Worm (Caenorhabditis elegans) whole organism, L3 larva: ENCODE measurements around the gene F47E1.20.

Source experiments
- R02D3.7 ChIP-seq: fragments of 150-350 bp; optimal IDR thresholded peaks from 2 replicates; lab custom pipeline; 2014; ENCODE audit warnings: missing biosample characterization, missing genetic modification characterization
- aly-2 ChIP-seq: fragments of 150-350 bp; optimal IDR thresholded peaks from 2 replicates; lab custom pipeline; 2014; ENCODE audit warnings: missing biosample characterization, missing genetic modification characterization
- ama-1 ChIP-seq: fragments of 150-350 bp; optimal IDR thresholded peaks from 2 replicates; lab custom pipeline; 2018
- ceh-16 ChIP-seq: sonication (generic microtip); optimal IDR thresholded peaks from 2 replicates; lab custom pipeline; 2017; ENCODE audit warnings: missing biosample characterization, missing genetic modification characterization
- ceh-28 ChIP-seq: fragments of 150-350 bp; optimal IDR thresholded peaks from 2 replicates; lab custom pipeline; 2014; ENCODE audit warnings: missing biosample characterization, missing genetic modification reagents, missing genetic modification characterization
- ceh-82 ChIP-seq: fragments of 150-350 bp; optimal IDR thresholded peaks from 2 replicates; lab custom pipeline; 2014; ENCODE audit warnings: missing biosample characterization, missing genetic modification characterization
- daf-12 ChIP-seq: fragments of 150-350 bp; optimal IDR thresholded peaks from 2 replicates; lab custom pipeline; 2014; ENCODE audit warnings: missing biosample characterization, missing genetic modification reagents, missing genetic modification characterization
- egl-27 ChIP-seq: sonication (generic microtip); optimal IDR thresholded peaks from 4 replicates; lab custom pipeline; 2017; ENCODE audit warnings: missing biosample characterization, missing genetic modification reagents, missing genetic modification characterization
- egl-5 ChIP-seq: fragments of 150-350 bp; optimal IDR thresholded peaks from 2 replicates; lab custom pipeline; 2017; ENCODE audit warnings: missing biosample characterization, missing genetic modification reagents, missing genetic modification characterization, inconsistent platforms
- elt-1 ChIP-seq: fragments of 150-350 bp; optimal IDR thresholded peaks from 2 replicates; lab custom pipeline; 2014; ENCODE audit warnings: missing biosample characterization, missing genetic modification characterization
- elt-2 ChIP-seq: sonication (generic microtip); optimal IDR thresholded peaks from 2 replicates; lab custom pipeline; 2016; ENCODE audit warnings: missing genetic modification reagents, mild to moderate bottlenecking, missing genetic modification characterization, missing compliant biosample characterization
- elt-3 ChIP-seq, 3 experiments: fragments of 150-350 bp in 1 of 3; sonication (generic microtip) in 2 of 3; optimal IDR thresholded peaks; 2 replicates in 2 of 3; 4 replicates in 1 of 3; lab custom pipeline; 2014 to 2017; ENCODE audit warnings: missing biosample characterization in 3 of 3, missing genetic modification characterization in 3 of 3
- eor-1 ChIP-seq, 2 experiments: fragments of 150-350 bp; optimal IDR thresholded peaks; 2 replicates each; lab custom pipeline; 2014 to 2018; ENCODE audit warnings: missing biosample characterization in 2 of 2, missing genetic modification characterization in 2 of 2
- fkh-2 ChIP-seq: fragments of 150-350 bp; optimal IDR thresholded peaks from 2 replicates; lab custom pipeline; 2014; ENCODE audit warnings: missing biosample characterization, missing genetic modification reagents, missing genetic modification characterization
- fos-1 ChIP-seq: fragments of 150-350 bp; optimal IDR thresholded peaks from 2 replicates; lab custom pipeline; 2014; ENCODE audit warnings: missing biosample characterization, missing genetic modification characterization
- hmg-11 ChIP-seq: sonication (generic microtip); optimal IDR thresholded peaks from 2 replicates; lab custom pipeline; 2016; ENCODE audit warnings: missing genetic modification characterization, missing compliant biosample characterization
- jun-1 ChIP-seq: fragments of 150-350 bp; optimal IDR thresholded peaks from 2 replicates; lab custom pipeline; 2014; ENCODE audit warnings: missing biosample characterization, missing genetic modification reagents, missing genetic modification characterization
- lin-15B ChIP-seq: fragments of 150-350 bp; optimal IDR thresholded peaks from 2 replicates; lab custom pipeline; 2014; ENCODE audit warnings: missing biosample characterization, missing genetic modification characterization
- lin-39 ChIP-seq: fragments of 150-350 bp; optimal IDR thresholded peaks from 2 replicates; lab custom pipeline; 2018; ENCODE audit warnings: missing biosample characterization, missing genetic modification reagents, missing genetic modification characterization
- lsy-12 ChIP-seq: sonication (generic microtip); optimal IDR thresholded peaks from 2 replicates; lab custom pipeline; 2016; ENCODE audit warnings: mild to moderate bottlenecking, missing genetic modification characterization, missing compliant biosample characterization
- mdl-1 ChIP-seq: fragments of 150-350 bp; optimal IDR thresholded peaks from 2 replicates; lab custom pipeline; 2014; ENCODE audit warnings: missing biosample characterization, missing genetic modification characterization
- mml-1 ChIP-seq: fragments of 150-350 bp; sonication (generic microtip); optimal IDR thresholded peaks from 3 replicates; lab custom pipeline; 2014; ENCODE audit warnings: missing biosample characterization, missing genetic modification characterization
- nfya-1 ChIP-seq: sonication (generic microtip); optimal IDR thresholded peaks from 2 replicates; lab custom pipeline; 2017; ENCODE audit warnings: missing genetic modification characterization, mild to moderate bottlenecking, missing compliant biosample characterization, antibody characterized with exemption, moderate library complexity; ENCODE audit not compliant: insufficient read depth
- nhr-11 ChIP-seq: fragments of 150-350 bp; optimal IDR thresholded peaks from 2 replicates; lab custom pipeline; 2014; ENCODE audit warnings: missing biosample characterization, missing genetic modification characterization
- nhr-12 ChIP-seq: fragments of 150-350 bp; optimal IDR thresholded peaks from 2 replicates; lab custom pipeline; 2014; ENCODE audit warnings: missing biosample characterization, missing genetic modification characterization
- nhr-23 ChIP-seq: fragments of 150-350 bp; optimal IDR thresholded peaks from 2 replicates; lab custom pipeline; 2014; ENCODE audit warnings: missing biosample characterization, missing genetic modification reagents, missing genetic modification characterization
- nhr-237 ChIP-seq: fragments of 150-350 bp; optimal IDR thresholded peaks from 2 replicates; lab custom pipeline; 2014; ENCODE audit warnings: missing biosample characterization, missing genetic modification characterization
- nhr-25 ChIP-seq: sonication (generic microtip); optimal IDR thresholded peaks from 2 replicates; lab custom pipeline; 2017; ENCODE audit warnings: missing biosample characterization, missing genetic modification characterization
- nhr-28 ChIP-seq: fragments of 150-350 bp; optimal IDR thresholded peaks from 2 replicates; lab custom pipeline; 2014; ENCODE audit warnings: missing biosample characterization, missing genetic modification characterization
- nhr-43 ChIP-seq: sonication (generic microtip); optimal IDR thresholded peaks from 2 replicates; lab custom pipeline; 2016; ENCODE audit warnings: mild to moderate bottlenecking, missing genetic modification characterization, missing compliant biosample characterization; ENCODE audit not compliant: poor library complexity, severe bottlenecking
- nhr-77 ChIP-seq: fragments of 150-350 bp; optimal IDR thresholded peaks from 2 replicates; lab custom pipeline; 2014; ENCODE audit warnings: missing biosample characterization, missing genetic modification characterization
- pha-4 ChIP-seq: fragments of 150-350 bp; optimal IDR thresholded peaks from 2 replicates; lab custom pipeline; 2014; ENCODE audit warnings: missing biosample characterization, missing genetic modification reagents, missing genetic modification characterization
- pqm-1 ChIP-seq: fragments of 150-350 bp; optimal IDR thresholded peaks from 2 replicates; lab custom pipeline; 2017; ENCODE audit warnings: missing biosample characterization, missing genetic modification characterization, inconsistent platforms
- sea-2 ChIP-seq: fragments of 150-350 bp; sonication (generic microtip); optimal IDR thresholded peaks from 4 replicates; lab custom pipeline; 2014; ENCODE audit warnings: missing biosample characterization, missing genetic modification reagents, missing genetic modification characterization
- skn-1 ChIP-seq: fragments of 150-350 bp; optimal IDR thresholded peaks from 2 replicates; lab custom pipeline; 2014; ENCODE audit warnings: missing biosample characterization, missing genetic modification characterization
- snpc-4 ChIP-seq: fragments of 150-350 bp; optimal IDR thresholded peaks from 2 replicates; lab custom pipeline; 2014; ENCODE audit warnings: missing biosample characterization, missing genetic modification characterization
- tbx-2 ChIP-seq: sonication (generic microtip); optimal IDR thresholded peaks from 2 replicates; lab custom pipeline; 2016; ENCODE audit warnings: mild to moderate bottlenecking, missing genetic modification characterization, missing compliant biosample characterization
- unc-62 ChIP-seq: fragments of 150-350 bp; sonication (generic microtip); optimal IDR thresholded peaks from 4 replicates; lab custom pipeline; 2014; ENCODE audit warnings: missing biosample characterization, missing genetic modification reagents, missing genetic modification characterization
- zag-1 ChIP-seq: fragments of 150-350 bp; optimal IDR thresholded peaks from 2 replicates; lab custom pipeline; 2014; ENCODE audit warnings: missing biosample characterization, missing genetic modification characterization
- ztf-11 ChIP-seq: fragments of 150-350 bp; optimal IDR thresholded peaks from 2 replicates; lab custom pipeline; 2014; ENCODE audit warnings: missing biosample characterization, missing genetic modification characterization
- ztf-4 ChIP-seq: fragments of 150-350 bp; optimal IDR thresholded peaks from 2 replicates; lab custom pipeline; 2014; ENCODE audit warnings: missing biosample characterization, missing genetic modification characterization

F47E1.20 gene

DNA sequence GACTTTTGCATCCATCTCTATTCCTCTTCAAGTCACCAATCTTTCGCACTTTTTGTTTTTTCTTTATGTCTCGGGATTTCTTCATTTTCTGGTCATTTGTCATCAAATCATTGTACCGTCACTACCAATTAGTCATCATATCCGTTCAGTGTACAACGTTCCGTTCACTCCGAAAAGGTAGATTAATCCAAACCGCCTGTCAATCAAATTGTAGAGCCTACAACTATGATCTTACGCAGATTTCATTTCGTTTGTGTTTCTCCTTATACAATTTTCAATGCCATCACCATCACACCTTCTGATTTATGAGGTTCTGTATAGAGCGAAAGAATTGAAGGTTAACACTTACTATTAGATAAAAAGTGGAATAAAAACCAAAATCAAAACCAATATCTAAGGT, 37.1 kb downstream of the F47E1.20 start:
- TF ChIP-seq ztf-11 (tag; lab: Kevin White, UChicago) (no peak), egl-5 (no peak), lin-15B (tag; lab: Kevin White, UChicago) (no peak), egl-27 (no peak), fos-1 (no peak), elt-1 (tag; lab: Kevin White, UChicago) (peak; percentile 27), nhr-43 (tag; lab: Kevin White, UChicago) (no peak), unc-62 (GFP tag; lab: Kevin White, UChicago) (peak; percentile 32), ceh-16 (tag; lab: Kevin White, UChicago) (no peak), aly-2 (tag; lab: Kevin White, UChicago) (no peak), nhr-23 (tag; lab: Kevin White, UChicago) (peak; percentile 7), skn-1 (tag; lab: Kevin White, UChicago) (no peak), nhr-25 (tag; lab: Kevin White, UChicago) (peak; percentile 82)

DNA sequence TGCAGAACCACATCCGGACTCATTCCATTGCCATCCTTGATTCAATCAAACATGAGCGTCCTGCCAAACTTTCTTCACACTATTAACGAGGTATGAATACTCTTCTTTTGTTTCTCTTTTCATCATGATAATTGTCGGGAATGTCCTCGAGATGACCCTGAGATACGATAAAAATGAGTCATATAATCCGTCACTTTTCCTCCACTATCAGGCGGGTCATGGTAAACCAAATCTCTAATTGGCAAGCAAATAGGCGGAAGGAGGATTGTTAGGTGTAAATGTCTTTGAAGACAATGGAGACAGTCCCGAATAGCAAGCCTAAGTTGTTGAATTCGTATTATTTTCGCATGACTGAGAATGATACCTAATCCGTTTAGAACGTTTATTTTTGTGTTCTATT, 39.9 kb downstream of the F47E1.20 start:
- TF ChIP-seq nhr-12 (tag; lab: Kevin White, UChicago) = no peak
- no peak for TF ChIP-seq nhr-237 (tag; lab: Kevin White, UChicago)
- no peak for TF ChIP-seq lin-39 (tag; lab: Kevin White, UChicago)
- no peak for TF ChIP-seq sea-2 (GFP tag; lab: Kevin White, UChicago)
- TF ChIP-seq mml-1 = no peak
- no peak for TF ChIP-seq fkh-2 (tag; lab: Kevin White, UChicago)
- no peak for TF ChIP-seq nfya-1
- TF ChIP-seq pqm-1 = no peak
- no peak for TF ChIP-seq nhr-23 (tag; lab: Kevin White, UChicago)
- TF ChIP-seq ceh-16 (tag; lab: Kevin White, UChicago) = no peak
- no peak for TF ChIP-seq ceh-28 (tag; lab: Kevin White, UChicago)

DNA sequence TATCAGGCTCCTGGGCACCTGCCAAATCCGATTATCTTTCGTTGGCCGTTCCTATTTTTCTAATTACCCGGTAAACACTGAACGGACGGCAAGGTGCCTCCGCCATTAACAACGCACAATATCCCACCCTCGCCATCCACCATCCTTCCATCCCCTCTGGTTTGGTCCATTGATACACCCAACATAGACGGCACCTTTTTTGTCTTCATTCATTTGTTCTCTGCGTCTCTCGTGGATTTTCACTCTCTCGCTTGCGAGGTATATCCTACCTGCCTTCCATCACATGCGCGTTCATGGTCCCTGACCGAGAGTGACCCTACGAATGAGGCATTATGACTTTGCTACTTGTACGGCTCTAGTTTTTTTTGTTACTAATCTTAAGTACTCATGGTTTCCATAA, 40.8 kb downstream of the F47E1.20 start:
- no peak for TF ChIP-seq pqm-1
- TF ChIP-seq ceh-16 (tag; lab: Kevin White, UChicago) = no peak
- TF ChIP-seq sea-2 (GFP tag; lab: Kevin White, UChicago) = no peak
- no peak for TF ChIP-seq aly-2 (tag; lab: Kevin White, UChicago)
- no peak for TF ChIP-seq lin-15B (tag; lab: Kevin White, UChicago)
- no peak for TF ChIP-seq ceh-28 (tag; lab: Kevin White, UChicago)
- TF ChIP-seq fos-1 = no peak
- no peak for TF ChIP-seq nhr-237 (tag; lab: Kevin White, UChicago)
- no peak for TF ChIP-seq nfya-1
- TF ChIP-seq eor-1 (tag; optimal IDR thresholded peaks at IDR 0.05; lab: Kevin White, UChicago) = no peak
- no peak for TF ChIP-seq ztf-4 (tag; lab: Kevin White, UChicago)
- no peak for TF ChIP-seq mml-1
- TF ChIP-seq fkh-2 (tag; lab: Kevin White, UChicago) = no peak
- no peak for TF ChIP-seq lsy-12 (tag; lab: Kevin White, UChicago)
- TF ChIP-seq daf-12 (tag; lab: Kevin White, UChicago) = no peak
- no peak for TF ChIP-seq nhr-43 (tag; lab: Kevin White, UChicago)
- TF ChIP-seq nhr-28 (tag; lab: Kevin White, UChicago) = no peak
- TF ChIP-seq mdl-1 (tag; lab: Kevin White, UChicago) = no peak
- TF ChIP-seq egl-27 = no peak
- no peak for TF ChIP-seq nhr-77 (tag; lab: Kevin White, UChicago)

DNA sequence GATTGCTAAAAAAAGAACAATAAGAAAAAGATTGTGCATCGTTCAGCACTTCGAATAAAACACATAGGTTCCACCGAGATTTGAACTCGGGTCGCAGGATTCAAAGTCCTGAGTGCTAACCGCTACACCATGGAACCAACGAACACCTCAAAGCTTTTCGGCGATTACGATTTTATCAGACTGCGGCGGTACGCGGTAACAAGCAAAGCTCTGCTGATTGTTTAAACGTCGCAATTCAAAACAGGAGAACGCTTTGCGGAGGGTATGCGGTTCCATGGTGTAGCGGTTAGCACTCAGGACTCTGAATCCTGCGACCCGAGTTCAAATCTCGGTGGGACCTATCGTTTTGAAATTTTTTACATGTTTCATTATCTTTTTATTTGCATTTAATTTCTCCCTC, 41.8 kb downstream of the F47E1.20 start:
- TF ChIP-seq nfya-1 = peak; percentile 8
- TF ChIP-seq elt-2 (tag; lab: Kevin White, UChicago) = peak; percentile 26
- peak; percentile 35 for TF ChIP-seq nhr-43 (tag; lab: Kevin White, UChicago)
- TF ChIP-seq pha-4 (tag; lab: Kevin White, UChicago) = peak; percentile 5

DNA sequence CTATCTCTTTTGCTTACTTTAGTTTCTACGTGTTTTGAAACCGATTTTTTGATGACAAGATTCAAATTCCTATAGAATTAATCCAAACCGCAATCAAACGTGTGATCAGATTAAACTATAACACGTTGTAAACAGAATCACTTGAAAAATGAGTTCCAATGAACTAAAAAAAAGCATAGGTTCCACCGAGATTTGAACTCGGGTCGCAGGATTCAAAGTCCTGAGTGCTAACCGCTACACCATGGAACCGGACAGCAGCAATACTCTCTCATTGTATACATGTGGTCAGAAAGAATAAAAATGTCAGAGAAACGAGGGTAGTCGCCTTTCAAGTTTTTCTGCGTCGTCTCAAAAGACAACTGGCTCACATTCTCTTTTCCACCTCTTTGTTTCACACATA, 42.6 kb downstream of the F47E1.20 start:
- TF ChIP-seq nhr-11 (tag; lab: Kevin White, UChicago) = no peak
- peak; percentile 50 for TF ChIP-seq ceh-82 (tag; lab: Kevin White, UChicago)
- no peak for TF ChIP-seq nhr-28 (tag; lab: Kevin White, UChicago)
- no peak for TF ChIP-seq ztf-11 (tag; lab: Kevin White, UChicago)
- TF ChIP-seq ama-1 (lab: Kevin White, UChicago) = no peak
- TF ChIP-seq ceh-16 (tag; lab: Kevin White, UChicago) = peak; percentile 35
- peak in 1 of 3 experiments; percentile 51 for TF ChIP-seq elt-3 (tag; optimal IDR thresholded peaks at IDR 0.05; lab: Kevin White, UChicago)
- TF ChIP-seq elt-2 (tag; lab: Kevin White, UChicago) = peak; percentile 39
- no peak for TF ChIP-seq mml-1
- TF ChIP-seq nhr-77 (tag; lab: Kevin White, UChicago) = peak; percentile 5
- TF ChIP-seq lin-15B (tag; lab: Kevin White, UChicago) = no peak
- peak; percentile 3 for TF ChIP-seq snpc-4 (tag; lab: Kevin White, UChicago)
- no peak for TF ChIP-seq unc-62 (GFP tag; lab: Kevin White, UChicago)
- TF ChIP-seq lin-39 (tag; lab: Kevin White, UChicago) = peak; percentile 68
- no peak for TF ChIP-seq nhr-23 (tag; lab: Kevin White, UChicago)
- no peak for TF ChIP-seq nhr-237 (tag; lab: Kevin White, UChicago)
- peak; percentile 12 for TF ChIP-seq jun-1 (tag; lab: Kevin White, UChicago)
- peak; percentile 6 for TF ChIP-seq pha-4 (tag; lab: Kevin White, UChicago)
- no peak for TF ChIP-seq zag-1 (tag; lab: Kevin White, UChicago)
- peak; percentile 10 for TF ChIP-seq ztf-4 (tag; lab: Kevin White, UChicago)
- peak; percentile 75 for TF ChIP-seq hmg-11 (tag; lab: Kevin White, UChicago)
- peak; percentile 60 for TF ChIP-seq lsy-12 (tag; lab: Kevin White, UChicago)
- TF ChIP-seq R02D3.7 = peak; percentile 16
- peak; percentile 70 for TF ChIP-seq nhr-43 (tag; lab: Kevin White, UChicago)
- peak in 1 of 2 experiments; percentile 36 for TF ChIP-seq eor-1 (tag; optimal IDR thresholded peaks at IDR 0.05; lab: Kevin White, UChicago)
- peak; percentile 15 for TF ChIP-seq egl-5
- TF ChIP-seq tbx-2 (tag; lab: Kevin White, UChicago) = peak; percentile 52
